Worm (Caenorhabditis elegans) whole organism, early embryonic: ENCODE data around the gene clec-228.
A peak's percentile ranks its signal among the peaks of the same experiment; 100 is the strongest.

ENCODE experiments used
- B0310.2 ChIP-seq: sonication (generic microtip); optimal IDR thresholded peaks from 2 replicates; lab custom pipeline; 2016; ENCODE audit warnings: mild to moderate bottlenecking, missing genetic modification characterization, missing compliant biosample characterization
- F13C5.2 ChIP-seq: sonication (generic microtip); optimal IDR thresholded peaks from 2 replicates; lab custom pipeline; 2017; ENCODE audit warnings: mild to moderate bottlenecking, missing genetic modification characterization, inconsistent platforms, missing compliant biosample characterization
- aly-1 ChIP-seq: sonication (generic microtip); optimal IDR thresholded peaks from 2 replicates; lab custom pipeline; 2016; ENCODE audit warnings: missing genetic modification characterization, missing compliant biosample characterization
- ama-1 ChIP-seq: fragments of 150-350 bp; optimal IDR thresholded peaks from 2 replicates; lab custom pipeline; 2014
- ceh-13 ChIP-seq: fragments of 200-800 bp; sonication (Bioruptor generic); optimal IDR thresholded peaks from 2 replicates; lab custom pipeline; 2018; ENCODE audit warnings: mild to moderate bottlenecking, missing genetic modification characterization, missing compliant biosample characterization
- ceh-36 ChIP-seq: sonication (generic microtip); optimal IDR thresholded peaks from 2 replicates; lab custom pipeline; 2016; ENCODE audit warnings: missing genetic modification characterization, inconsistent platforms, missing compliant biosample characterization
- ets-7 ChIP-seq: sonication (generic microtip); optimal IDR thresholded peaks from 2 replicates; lab custom pipeline; 2016; ENCODE audit warnings: missing genotype, missing genetic modification characterization, missing compliant biosample characterization
- flt-1 ChIP-seq: fragments of 200-800 bp; sonication (Bioruptor generic); IDR thresholded peaks from 2 replicates; pipeline ENCODE4 v1.3.6; 2022; ENCODE audit warnings: missing genetic modification characterization, missing compliant biosample characterization
- hmbx-1 ChIP-seq: sonication (generic microtip); optimal IDR thresholded peaks from 2 replicates; lab custom pipeline; 2016; ENCODE audit warnings: mild to moderate bottlenecking, missing genetic modification characterization, missing compliant biosample characterization
- hmg-4 ChIP-seq: fragments of 200-800 bp; sonication (Bioruptor generic); optimal IDR thresholded peaks from 2 replicates; lab custom pipeline; 2018; ENCODE audit warnings: mild to moderate bottlenecking, missing genetic modification characterization, missing compliant biosample characterization
- hnd-1 ChIP-seq: sonication (generic microtip); optimal IDR thresholded peaks from 2 replicates; lab custom pipeline; 2016; ENCODE audit warnings: missing genetic modification characterization, missing compliant biosample characterization
- pes-1 ChIP-seq: fragments of 200-800 bp; sonication (Bioruptor generic); IDR thresholded peaks from 2 replicates; pipeline ENCODE4 v1.3.6; 2022; ENCODE audit warnings: missing genetic modification reagents, missing genetic modification characterization, missing compliant biosample characterization
- scrt-1 ChIP-seq: fragments of 200-800 bp; sonication (Bioruptor generic); IDR thresholded peaks from 2 replicates; pipeline ENCODE4 v1.3.6; 2022; ENCODE audit warnings: missing genetic modification characterization, missing compliant biosample characterization
- sea-1 ChIP-seq: fragments of 200-800 bp; sonication (Bioruptor generic); conservative IDR thresholded peaks from 2 replicates; pipeline ENCODE4 v1.3.6; 2022; ENCODE audit warnings: missing genetic modification characterization, missing compliant biosample characterization
- tbx-11 ChIP-seq: fragments of 200-800 bp; sonication (Bioruptor generic); IDR thresholded peaks from 2 replicates; pipeline ENCODE4 v1.3.6; 2022; ENCODE audit warnings: missing genetic modification characterization, missing compliant biosample characterization
- tbx-37 ChIP-seq: fragments of 200-800 bp; sonication (Bioruptor generic); conservative IDR thresholded peaks from 2 replicates; pipeline ENCODE4 v1.3.6; 2022; ENCODE audit warnings: missing genetic modification reagents, missing genetic modification characterization, missing compliant biosample characterization
- tra-4 ChIP-seq: sonication (generic microtip); optimal IDR thresholded peaks from 2 replicates; lab custom pipeline; 2017; ENCODE audit warnings: missing genetic modification characterization, missing compliant biosample characterization

clec-228 gene

ce11 chrV:15305502-15305901 is 33.8 kb downstream of the clec-228 start, which contains the start of gene T26H8.5:
T26H8.5 (minus strand) TSS chrV:15305602.
- TF ChIP-seq ets-7 = no peak
- TF ChIP-seq tbx-11 (GFP tag; lab: Robert Waterston, UW) = no peak
- no peak for TF ChIP-seq hmg-4 (GFP tag; lab: Kevin White, UChicago)
- no peak for TF ChIP-seq ama-1
- TF ChIP-seq sea-1 = no peak
- TF ChIP-seq F13C5.2 (tag; lab: Kevin White, UChicago) = no peak
- no peak for TF ChIP-seq hnd-1 (tag; lab: Kevin White, UChicago)
- TF ChIP-seq ceh-36 (tag; lab: Kevin White, UChicago) = no peak
- TF ChIP-seq pes-1 (GFP tag; lab: Robert Waterston, UW) = no peak
- no peak for TF ChIP-seq B0310.2 (tag; lab: Kevin White, UChicago)
- TF ChIP-seq aly-1 (tag; lab: Kevin White, UChicago) = no peak
- no peak for TF ChIP-seq tbx-37 (GFP tag; lab: Robert Waterston, UW)
- TF ChIP-seq hmbx-1 (tag; lab: Kevin White, UChicago) = no peak
- no peak for TF ChIP-seq flt-1 (GFP tag; lab: Robert Waterston, UW)

DNA sequence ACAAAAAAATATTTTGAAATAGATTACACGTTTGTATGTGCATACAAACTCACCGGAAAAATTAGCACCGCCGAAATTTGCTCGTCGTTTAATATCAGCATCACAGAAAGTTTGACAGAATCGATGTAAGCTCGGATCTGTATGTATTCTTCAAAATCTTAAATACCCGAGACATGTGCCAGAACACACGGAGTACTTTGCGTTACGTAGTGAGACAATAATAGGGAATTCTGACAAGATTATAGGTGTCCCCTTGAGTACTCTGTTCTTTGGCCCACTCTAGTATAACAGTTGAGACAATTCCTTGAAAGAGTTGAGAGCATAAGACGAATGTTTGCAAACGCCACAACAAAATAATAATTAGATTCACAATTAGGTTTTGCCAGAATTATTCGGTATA is 35.6 kb downstream of the clec-228 start, which contains the start of gene srx-48:
TSS of gene srx-48 (minus strand) at position 101 of the 400 bp plus-strand sequence.
- TF ChIP-seq sea-1 (no peak), ceh-36 (tag; lab: Kevin White, UChicago) (no peak), scrt-1 (no peak), ets-7 (no peak)

- TF ChIP-seq aly-1 (tag; lab: Kevin White, UChicago) (no peak), scrt-1 (no peak), B0310.2 (tag; lab: Kevin White, UChicago) (no peak), tra-4 (tag; lab: Kevin White, UChicago) (no peak), tbx-11 (GFP tag; lab: Robert Waterston, UW) (no peak), hmg-4 (GFP tag; lab: Kevin White, UChicago) (no peak), ceh-13 (GFP tag; lab: Kevin White, UChicago) (no peak), F13C5.2 (tag; lab: Kevin White, UChicago) (no peak), ceh-36 (tag; lab: Kevin White, UChicago) (no peak)
These were observed 40.7 kb downstream of the clec-228 start, which contains the start of gene cpr-3 for ce11 chrV:15298597-15298996. cpr-3 (minus strand) TSS chrV:15298700.

- peak; percentile 54; the same call in 1 of the 2 replicates for TF ChIP-seq pes-1 (GFP tag; lab: Robert Waterston, UW)
- peak; percentile 15; the same call in 1 of the 2 replicates for TF ChIP-seq flt-1 (GFP tag; lab: Robert Waterston, UW)
These were observed 43.8 kb downstream of the clec-228 start for ce11 chrV:15295436-15295835.

DNA sequence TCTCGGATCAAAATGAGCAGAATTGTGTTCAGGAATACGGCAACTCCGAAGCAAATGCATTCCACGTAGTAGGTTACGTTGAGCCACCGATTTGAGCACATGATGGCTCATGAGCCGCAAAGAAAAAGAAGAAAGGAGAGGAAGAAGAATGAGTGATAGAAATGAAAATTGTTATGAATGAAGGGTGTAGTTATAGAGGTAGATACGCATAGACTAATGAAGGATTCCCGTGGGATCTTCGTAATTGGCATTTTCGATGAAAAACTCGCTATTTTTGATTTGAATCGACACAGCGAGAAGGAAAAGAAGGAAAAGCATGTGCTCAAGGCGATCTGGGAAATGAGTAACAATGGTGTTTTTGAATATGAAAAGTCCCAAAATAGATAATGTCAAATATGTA is 45.4 kb downstream of the clec-228 start, which contains the start of gene str-96:
TSS of gene str-96 (minus strand) at position 101 of the 400 bp plus-strand sequence.
- TF ChIP-seq hmbx-1 (tag; lab: Kevin White, UChicago) (no peak), ceh-36 (tag; lab: Kevin White, UChicago) (no peak), tbx-37 (GFP tag; lab: Robert Waterston, UW) (no peak), aly-1 (tag; lab: Kevin White, UChicago) (no peak), ama-1 (no peak), flt-1 (GFP tag; lab: Robert Waterston, UW) (no peak), tbx-11 (GFP tag; lab: Robert Waterston, UW) (no peak), ets-7 (no peak), hmg-4 (GFP tag; lab: Kevin White, UChicago) (no peak), B0310.2 (tag; lab: Kevin White, UChicago) (no peak), ceh-13 (GFP tag; lab: Kevin White, UChicago) (no peak), tra-4 (tag; lab: Kevin White, UChicago) (no peak), sea-1 (no peak), hnd-1 (tag; lab: Kevin White, UChicago) (no peak), pes-1 (GFP tag; lab: Robert Waterston, UW) (no peak), F13C5.2 (tag; lab: Kevin White, UChicago) (no peak), scrt-1 (no peak)

DNA sequence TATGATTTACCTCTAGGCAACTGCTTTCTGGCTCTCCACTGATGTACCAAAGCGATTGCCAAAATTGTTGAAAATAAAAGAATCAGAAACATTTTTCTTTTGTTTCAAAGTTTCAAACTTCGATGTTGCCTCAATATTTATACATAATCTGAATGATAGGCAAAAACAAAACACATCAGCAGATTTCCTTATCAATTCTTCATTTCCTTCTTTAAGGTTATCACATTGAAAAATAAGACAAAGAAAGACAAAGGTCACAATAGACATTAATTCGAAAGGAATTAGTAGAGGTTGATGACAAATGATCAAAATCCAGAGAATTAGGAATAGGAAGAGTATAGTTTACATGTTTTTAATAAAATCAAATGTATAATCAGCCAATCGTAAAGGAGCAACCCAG is 48.3 kb downstream of the clec-228 start, which contains the start of gene cyp-34A2:
TSS of gene cyp-34A2 (minus strand) at position 101 of the 400 bp plus-strand sequence.
- TF ChIP-seq aly-1 (tag; lab: Kevin White, UChicago) = no peak
